Fruit fly (Drosophila melanogaster) whole organism, embryonic: Measurements from ENCODE around the gene CG9263.

Experiments
- CG10543 ChIP-seq: fragments of 200-800 bp; sonication (Bioruptor generic); optimal IDR thresholded peaks from 3 replicates; lab custom pipeline; 2017; ENCODE audit warnings: missing biosample characterization, mild to moderate bottlenecking, missing genetic modification characterization, moderate library complexity
- CG10979 ChIP-seq: fragments of 200-800 bp; sonication (Bioruptor generic); optimal IDR thresholded peaks from 2 replicates; lab custom pipeline; 2018; ENCODE audit warnings: missing biosample characterization, mild to moderate bottlenecking, missing genetic modification characterization, moderate library complexity
- CG11398 ChIP-seq: fragments of 200-800 bp; sonication (Bioruptor generic); optimal IDR thresholded peaks from 2 replicates; lab custom pipeline; 2016; ENCODE audit warnings: missing biosample characterization, missing genetic modification characterization
- CG11695 ChIP-seq: fragments of 200-800 bp; sonication (Bioruptor generic); IDR thresholded peaks from 3 replicates; pipeline ENCODE4 v1.3.6; 2022; ENCODE audit warnings: missing biosample characterization, missing genetic modification characterization
- CG11696 ChIP-seq: fragments of 200-800 bp; sonication (Bioruptor generic); IDR thresholded peaks from 2 replicates; pipeline ENCODE4 v1.3.6; 2022; ENCODE audit warnings: missing biosample characterization, missing genetic modification characterization
- CG11723 ChIP-seq: fragments of 200-800 bp; sonication (Bioruptor generic); optimal IDR thresholded peaks from 2 replicates; lab custom pipeline; 2017; ENCODE audit warnings: missing biosample characterization, mild to moderate bottlenecking, missing genetic modification characterization
- CG12236 ChIP-seq: fragments of 200-800 bp; sonication (Bioruptor generic); optimal IDR thresholded peaks from 2 replicates; lab custom pipeline; 2016; ENCODE audit warnings: missing biosample characterization, missing genetic modification characterization
- CG12391 ChIP-seq: fragments of 200-800 bp; sonication (Bioruptor generic); optimal IDR thresholded peaks from 3 replicates; lab custom pipeline; 2018; ENCODE audit warnings: missing biosample characterization, mild to moderate bottlenecking, missing genetic modification characterization, moderate library complexity
- CG12942 ChIP-seq: fragments of 200-800 bp; sonication (Bioruptor generic); optimal IDR thresholded peaks from 3 replicates; lab custom pipeline; 2016; ENCODE audit warnings: missing biosample characterization, missing genetic modification characterization
- CG15269 ChIP-seq: fragments of 200-800 bp; sonication (Bioruptor generic); optimal IDR thresholded peaks from 2 replicates; lab custom pipeline; 2018; ENCODE audit warnings: missing biosample characterization, mild to moderate bottlenecking, missing genetic modification characterization, moderate library complexity
- CG17361 ChIP-seq: fragments of 200-800 bp; sonication (Bioruptor generic); IDR thresholded peaks from 3 replicates; pipeline ENCODE4 v1.3.6; 2022; ENCODE audit warnings: missing biosample characterization, missing genetic modification characterization
- CG2116 ChIP-seq: fragments of 200-800 bp; sonication (Bioruptor generic); optimal IDR thresholded peaks from 3 replicates; lab custom pipeline; 2018; ENCODE audit warnings: missing biosample characterization, mild to moderate bottlenecking, missing genetic modification characterization
- CG2712 ChIP-seq: fragments of 200-800 bp; optimal IDR thresholded peaks from 3 replicates; lab custom pipeline; 2019; ENCODE audit warnings: missing biosample characterization, mild to moderate bottlenecking, missing genetic modification characterization, moderate library complexity
- CG32767 ChIP-seq: fragments of 200-800 bp; sonication (Bioruptor generic); IDR thresholded peaks from 2 replicates; pipeline ENCODE4 v1.3.6; 2022; ENCODE audit warnings: missing biosample characterization, missing genetic modification characterization
- CG34224 ChIP-seq: fragments of 200-800 bp; sonication (Bioruptor generic); IDR thresholded peaks from 3 replicates; pipeline ENCODE4 v1.3.6; 2022; ENCODE audit warnings: missing biosample characterization, missing genetic modification characterization; ENCODE audit not compliant: partially characterized antibody
- CG43689 ChIP-seq: fragments of 200-800 bp; sonication (Bioruptor generic); IDR thresholded peaks from 2 replicates; pipeline ENCODE4 v1.3.6; 2022; ENCODE audit warnings: missing biosample characterization, missing genetic modification characterization
- CG8290 ChIP-seq, 3 experiments: fragments of 200-800 bp; sonication (Bioruptor generic); optimal IDR thresholded peaks; 2 replicates each; lab custom pipeline; 2016 to 2019; ENCODE audit warnings: missing biosample characterization in 3 of 3, missing genetic modification characterization in 3 of 3, mild to moderate bottlenecking in 2 of 3, moderate library complexity in 1 of 3
- CG9609 ChIP-seq: fragments of 200-800 bp; sonication (Bioruptor generic); optimal IDR thresholded peaks from 3 replicates; lab custom pipeline; 2016; ENCODE audit warnings: missing biosample characterization, missing genetic modification characterization
- CG9727 ChIP-seq: fragments of 200-800 bp; sonication (Bioruptor generic); optimal IDR thresholded peaks from 3 replicates; lab custom pipeline; 2017; ENCODE audit warnings: missing biosample characterization, mild to moderate bottlenecking, missing genetic modification characterization
- CHES-1-like ChIP-seq: fragments of 200-800 bp; sonication (Bioruptor generic); optimal IDR thresholded peaks from 2 replicates; lab custom pipeline; 2016; ENCODE audit warnings: missing biosample characterization, missing genetic modification characterization
- Camta ChIP-seq: fragments of 200-800 bp; sonication (Bioruptor generic); optimal IDR thresholded peaks from 2 replicates; lab custom pipeline; 2016; ENCODE audit warnings: missing biosample characterization, missing genetic modification characterization
- CoRest ChIP-seq: fragments of 200-800 bp; sonication (Bioruptor generic); optimal IDR thresholded peaks from 3 replicates; lab custom pipeline; 2018; ENCODE audit warnings: missing biosample characterization, mild to moderate bottlenecking, missing genetic modification characterization, moderate library complexity
- Drgx ChIP-seq: fragments of 200-800 bp; sonication (Bioruptor generic); IDR thresholded peaks from 2 replicates; pipeline ENCODE4 v1.3.6; 2022; ENCODE audit warnings: missing biosample characterization, missing genetic modification characterization
- Nf-YB ChIP-seq: fragments of 200-800 bp; sonication (Bioruptor generic); optimal IDR thresholded peaks from 3 replicates; lab custom pipeline; 2019; ENCODE audit warnings: missing biosample characterization, mild to moderate bottlenecking, missing genetic modification characterization, moderate library complexity
- PHDP ChIP-seq: fragments of 200-800 bp; sonication (Bioruptor generic); optimal IDR thresholded peaks from 3 replicates; lab custom pipeline; 2018; ENCODE audit warnings: missing biosample characterization, mild to moderate bottlenecking, missing genetic modification characterization, moderate library complexity
- Rx ChIP-seq: fragments of 200-800 bp; sonication (Bioruptor generic); IDR thresholded peaks from 2 replicates; pipeline ENCODE4 v1.3.6; 2022; ENCODE audit warnings: missing biosample characterization, missing genetic modification characterization
- Sox100B ChIP-seq: fragments of 200-800 bp; sonication (Bioruptor generic); optimal IDR thresholded peaks from 3 replicates; lab custom pipeline; 2018; ENCODE audit warnings: missing biosample characterization, mild to moderate bottlenecking, missing genetic modification characterization
- Stat92E ChIP-seq, 3 experiments: fragments of >200 bp in 2 of 3; fragments of 200-800 bp in 1 of 3; sonication (Bioruptor generic) in 1 of 3; optimal IDR thresholded peaks; 2 replicates each; lab custom pipeline; 2017 to 2019; ENCODE audit warnings: missing biosample characterization in 3 of 3, missing genetic modification characterization in 3 of 3, mild to moderate bottlenecking in 1 of 3, moderate library complexity in 1 of 3
- Xrp1 ChIP-seq: fragments of 200-800 bp; sonication (Bioruptor generic); IDR thresholded peaks from 2 replicates; pipeline ENCODE4 v1.3.6; 2022; ENCODE audit warnings: missing biosample characterization, missing genetic modification characterization
- bcd ChIP-seq: fragments of 200-800 bp; sonication (Bioruptor generic); optimal IDR thresholded peaks from 2 replicates; lab custom pipeline; 2017; ENCODE audit warnings: missing biosample characterization, mild to moderate bottlenecking, missing genetic modification characterization
- btn ChIP-seq: fragments of 200-800 bp; sonication (Bioruptor generic); optimal IDR thresholded peaks from 2 replicates; lab custom pipeline; 2016; ENCODE audit warnings: missing biosample characterization, missing genetic modification characterization
- dimm ChIP-seq: fragments of 200-800 bp; sonication (Bioruptor generic); IDR thresholded peaks from 2 replicates; pipeline ENCODE4 v1.3.6; 2022; ENCODE audit warnings: missing biosample characterization, missing genetic modification characterization
- fd3F ChIP-seq: fragments of 200-800 bp; sonication (Bioruptor generic); optimal IDR thresholded peaks from 2 replicates; lab custom pipeline; 2018; ENCODE audit warnings: missing biosample characterization, mild to moderate bottlenecking, missing genetic modification characterization, moderate library complexity
- fru ChIP-seq: fragments of >200 bp; optimal IDR thresholded peaks from 2 replicates; lab custom pipeline; 2017
- gem ChIP-seq: fragments of 200-800 bp; sonication (Bioruptor generic); optimal IDR thresholded peaks from 2 replicates; lab custom pipeline; 2019; ENCODE audit warnings: missing biosample characterization, mild to moderate bottlenecking, missing genetic modification characterization, moderate library complexity
- grn ChIP-seq: fragments of 200-800 bp; sonication (Bioruptor generic); optimal IDR thresholded peaks from 3 replicates; lab custom pipeline; 2017; ENCODE audit warnings: missing biosample characterization, missing genetic modification characterization
- gt ChIP-seq: fragments of 200-800 bp; sonication (Bioruptor generic); IDR thresholded peaks from 2 replicates; pipeline ENCODE4 v1.3.6; 2022; ENCODE audit warnings: missing biosample characterization, missing genetic modification characterization
- ham ChIP-seq: fragments of 200-800 bp; sonication (Bioruptor generic); IDR thresholded peaks from 2 replicates; pipeline ENCODE4 v1.3.6; 2022; ENCODE audit warnings: missing biosample characterization, missing genetic modification characterization
- nau ChIP-seq: fragments of 200-800 bp; sonication (Bioruptor generic); optimal IDR thresholded peaks from 3 replicates; lab custom pipeline; 2017; ENCODE audit warnings: missing biosample characterization, mild to moderate bottlenecking, missing genetic modification characterization, missing genetic modification reagents
- nmo ChIP-seq: fragments of 200-800 bp; sonication (Bioruptor generic); optimal IDR thresholded peaks from 2 replicates; lab custom pipeline; 2018; ENCODE audit warnings: missing biosample characterization, mild to moderate bottlenecking, missing genetic modification characterization, moderate library complexity
- oc ChIP-seq: fragments of 200-800 bp; sonication (Bioruptor generic); optimal IDR thresholded peaks from 2 replicates; lab custom pipeline; 2018; ENCODE audit warnings: missing biosample characterization, mild to moderate bottlenecking, missing genetic modification characterization, moderate library complexity
- peb ChIP-seq: fragments of 200-800 bp; sonication (Bioruptor generic); IDR thresholded peaks from 2 replicates; pipeline ENCODE4 v1.3.6; 2022; ENCODE audit warnings: missing biosample characterization, missing genetic modification characterization
- pnt ChIP-seq: fragments of 200-800 bp; sonication (Bioruptor generic); optimal IDR thresholded peaks from 3 replicates; lab custom pipeline; 2016; ENCODE audit warnings: missing biosample characterization, missing genetic modification characterization
- repo ChIP-seq: fragments of 200-800 bp; sonication (Bioruptor generic); optimal IDR thresholded peaks from 2 replicates; lab custom pipeline; 2016; ENCODE audit warnings: missing biosample characterization, missing genetic modification characterization
- shn ChIP-seq: fragments of 200-800 bp; sonication (Bioruptor generic); optimal IDR thresholded peaks from 3 replicates; lab custom pipeline; 2016; ENCODE audit warnings: missing biosample characterization, missing genetic modification characterization
- sisA ChIP-seq: fragments of 200-800 bp; sonication (Bioruptor generic); IDR thresholded peaks from 2 replicates; pipeline ENCODE4 v1.3.6; 2022; ENCODE audit warnings: missing biosample characterization, missing genetic modification characterization
- trh ChIP-seq: fragments of 200-800 bp; sonication (Bioruptor generic); optimal IDR thresholded peaks from 2 replicates; lab custom pipeline; 2016; ENCODE audit warnings: missing biosample characterization, missing genetic modification characterization
- usp ChIP-seq: fragments of >200 bp; optimal IDR thresholded peaks from 2 replicates; lab custom pipeline; 2017; ENCODE audit warnings: missing biosample characterization, missing genetic modification characterization
- z ChIP-seq: fragments of 200-800 bp; sonication (Bioruptor generic); IDR thresholded peaks from 3 replicates; pipeline ENCODE4 v1.3.6; 2022; ENCODE audit warnings: missing biosample characterization, missing genetic modification characterization
- zen2 ChIP-seq: fragments of 200-800 bp; sonication (Bioruptor generic); IDR thresholded peaks from 3 replicates; pipeline ENCODE4 v1.3.6; 2022; ENCODE audit warnings: missing biosample characterization, missing genetic modification characterization; ENCODE audit not compliant: partially characterized antibody
- zfh1 ChIP-seq: fragments of 200-800 bp; sonication (Bioruptor generic); IDR thresholded peaks from 3 replicates; pipeline ENCODE4 v1.3.6; 2022; ENCODE audit warnings: missing biosample characterization, missing genetic modification characterization

The CG9263 gene

dm6 chr2L:13571791-13572451, 29.5 kb upstream of the CG9263 start (continued):
- no peak for TF ChIP-seq CG2116
- TF ChIP-seq CG11695 (GFP tag; lab: Robert Waterston, UW) = 0 out of 3 replicates have a peak, but pooled peaks have one; percentile 20
- no peak for TF ChIP-seq CHES-1-like (GFP tag; lab: Kevin White, UChicago)
- peak; percentile 14; the same call in 1 of the 2 replicates for TF ChIP-seq Xrp1 (GFP tag; lab: Robert Waterston, UW)
- no peak for TF ChIP-seq repo (GFP tag; lab: Kevin White, UChicago)
- TF ChIP-seq CG8290 (GFP tag; optimal IDR thresholded peaks at IDR 0.05; lab: Kevin White, UChicago) = no peak
- TF ChIP-seq CG8290 (tag; optimal IDR thresholded peaks at IDR 0.05; lab: Kevin White, UChicago) = no peak
- TF ChIP-seq CG11398 = no peak
- TF ChIP-seq CG15269 (tag; lab: Kevin White, UChicago) = peak; percentile 38
- no peak for TF ChIP-seq nau
- no peak for TF ChIP-seq trh (GFP tag; lab: Kevin White, UChicago)
- peak; percentile 26 for TF ChIP-seq CG12391 (tag; lab: Kevin White, UChicago)
- no peak for TF ChIP-seq fd3F
- no peak for TF ChIP-seq zfh1 (GFP tag; lab: Robert Waterston, UW)
- peak; percentile 53 for TF ChIP-seq CoRest
- TF ChIP-seq CG34224 (GFP tag; lab: Robert Waterston, UW) = no peak
- TF ChIP-seq z (GFP tag; lab: Robert Waterston, UW) = no peak
- TF ChIP-seq gem (tag; lab: Kevin White, UChicago) = peak; percentile 54
- peak; percentile 34 for TF ChIP-seq nmo (GFP tag; lab: Kevin White, UChicago)
- no peak for TF ChIP-seq usp (GFP tag; lab: Kevin White, UChicago)
- TF ChIP-seq CG9609 (GFP tag; lab: Kevin White, UChicago) = no peak
- TF ChIP-seq Stat92E (GFP tag; optimal IDR thresholded peaks at IDR 0.05; lab: Kevin White, UChicago) = no peak
- TF ChIP-seq fru (lab: Kevin White, UChicago) = no peak
- no peak for TF ChIP-seq CG12236
- TF ChIP-seq CG10543 (GFP tag; lab: Kevin White, UChicago) = no peak
- TF ChIP-seq CG9727 (GFP tag; lab: Kevin White, UChicago) = peak; percentile 38
- TF ChIP-seq grn (GFP tag; lab: Kevin White, UChicago) = no peak
- TF ChIP-seq CG10979 (tag; lab: Kevin White, UChicago) = peak; percentile 15
- TF ChIP-seq dimm (GFP tag; lab: Robert Waterston, UW) = no peak
- TF ChIP-seq shn (GFP tag; lab: Kevin White, UChicago) = no peak
- no peak for TF ChIP-seq CG43689 (GFP tag; lab: Robert Waterston, UW)
- no peak for TF ChIP-seq pnt (GFP tag; lab: Kevin White, UChicago)
- TF ChIP-seq Drgx (GFP tag; lab: Robert Waterston, UW) = peak; percentile 54; the same call in 1 of the 2 replicates
- TF ChIP-seq CG11696 (GFP tag; lab: Robert Waterston, UW) = no peak
- no peak for TF ChIP-seq CG12942 (GFP tag; lab: Kevin White, UChicago)
- TF ChIP-seq Nf-YB (GFP tag; lab: Kevin White, UChicago) = no peak
- no peak for TF ChIP-seq Camta (GFP tag; lab: Kevin White, UChicago)
- no peak for TF ChIP-seq zen2 (GFP tag; lab: Robert Waterston, UW)
- TF ChIP-seq oc (tag; lab: Kevin White, UChicago) = no peak
- no peak for TF ChIP-seq CG32767 (GFP tag; lab: Robert Waterston, UW)
- no peak for TF ChIP-seq gt (GFP tag; lab: Robert Waterston, UW)
- no peak for TF ChIP-seq sisA
- TF ChIP-seq CG11723 (GFP tag; lab: Kevin White, UChicago) = no peak
- peak; percentile 14 for TF ChIP-seq PHDP
- TF ChIP-seq Sox100B (GFP tag; lab: Kevin White, UChicago) = peak; percentile 39
- TF ChIP-seq CG17361 (GFP tag; lab: Robert Waterston, UW) = peak; percentile 73
- TF ChIP-seq ham (GFP tag; lab: Robert Waterston, UW) = no peak
- peak; percentile 50 for TF ChIP-seq CG2712 (tag; lab: Kevin White, UChicago)
- no peak for TF ChIP-seq Rx (GFP tag; lab: Robert Waterston, UW)
- TF ChIP-seq btn (GFP tag; lab: Kevin White, UChicago) = no peak
- TF ChIP-seq bcd (GFP tag; lab: Kevin White, UChicago) = no peak
- no peak for TF ChIP-seq peb
